Fruit fly (Drosophila melanogaster) whole organism, pupa: Measurements from ENCODE around the gene DCAF12.

Source experiments
- CG10348 ChIP-seq: fragments of 200-800 bp; sonication (Bioruptor generic); IDR thresholded peaks from 2 replicates; pipeline ENCODE4 v1.3.6; 2022; ENCODE audit warnings: missing biosample characterization, missing genetic modification characterization
- CG12605 ChIP-seq: fragments of 200-800 bp; sonication (Bioruptor generic); IDR thresholded peaks from 2 replicates; pipeline ENCODE4 v1.3.6; 2022; ENCODE audit warnings: missing biosample characterization, missing genetic modification characterization
- CG13204 ChIP-seq: fragments of 200-800 bp; sonication (Bioruptor generic); optimal IDR thresholded peaks from 2 replicates; lab custom pipeline; 2018; ENCODE audit warnings: missing biosample characterization, mild to moderate bottlenecking, missing genetic modification characterization, moderate library complexity
- CG14655 ChIP-seq: fragments of 200-800 bp; sonication (Bioruptor generic); optimal IDR thresholded peaks from 3 replicates; lab custom pipeline; 2017; ENCODE audit warnings: mild to moderate bottlenecking, missing biosample characterization, missing genetic modification reagents, missing genetic modification characterization
- CG15710 ChIP-seq: fragments of 200-800 bp; sonication (Bioruptor generic); optimal IDR thresholded peaks from 2 replicates; lab custom pipeline; 2018; ENCODE audit warnings: missing biosample characterization, mild to moderate bottlenecking, missing genetic modification characterization, moderate library complexity
- CG17806 ChIP-seq: fragments of 200-800 bp; sonication (Bioruptor generic); optimal IDR thresholded peaks from 2 replicates; lab custom pipeline; 2018; ENCODE audit warnings: missing biosample characterization, mild to moderate bottlenecking, missing genetic modification characterization, moderate library complexity
- CG32121 ChIP-seq: fragments of 200-800 bp; sonication (Bioruptor generic); IDR thresholded peaks from 2 replicates; pipeline ENCODE4 v1.3.6; 2022; ENCODE audit warnings: missing biosample characterization, missing genetic modification characterization
- CG34367 ChIP-seq: fragments of 200-800 bp; sonication (Bioruptor generic); optimal IDR thresholded peaks from 2 replicates; lab custom pipeline; 2018; ENCODE audit warnings: missing biosample characterization, mild to moderate bottlenecking, missing genetic modification characterization
- CG4496 ChIP-seq: fragments of 200-800 bp; sonication (Bioruptor generic); IDR thresholded peaks from 3 replicates; pipeline ENCODE4 v1.3.6; 2022; ENCODE audit warnings: missing biosample characterization, missing genetic modification characterization
- CG8159 ChIP-seq: fragments of 200-800 bp; sonication (Bioruptor generic); optimal IDR thresholded peaks from 3 replicates; lab custom pipeline; 2018; ENCODE audit warnings: missing biosample characterization, mild to moderate bottlenecking, missing genetic modification characterization, moderate library complexity
- CG8301 ChIP-seq: fragments of 200-800 bp; sonication (Bioruptor generic); optimal IDR thresholded peaks from 2 replicates; lab custom pipeline; 2018; ENCODE audit warnings: missing biosample characterization, mild to moderate bottlenecking, missing genetic modification characterization
- CG9948 ChIP-seq: fragments of 200-800 bp; sonication (Bioruptor generic); optimal IDR thresholded peaks from 2 replicates; lab custom pipeline; 2018; ENCODE audit warnings: missing biosample characterization, mild to moderate bottlenecking, missing genetic modification characterization, moderate library complexity
- D1 ChIP-seq: fragments of 200-800 bp; sonication (Bioruptor generic); optimal IDR thresholded peaks from 2 replicates; lab custom pipeline; 2018; ENCODE audit warnings: missing biosample characterization, mild to moderate bottlenecking, missing genetic modification characterization, moderate library complexity
- EcR ChIP-seq: fragments of 200-800 bp; sonication (Bioruptor generic); optimal IDR thresholded peaks from 3 replicates; lab custom pipeline; 2019; ENCODE audit warnings: missing biosample characterization, missing genetic modification characterization, mild to moderate bottlenecking, moderate library complexity, missing genetic modification reagents
- Ets98B ChIP-seq: fragments of 200-800 bp; sonication (Bioruptor generic); IDR thresholded peaks from 2 replicates; pipeline ENCODE4 v1.3.6; 2022; ENCODE audit warnings: missing biosample characterization, missing genetic modification characterization
- Pif1A ChIP-seq: fragments of 200-800 bp; sonication (Bioruptor generic); optimal IDR thresholded peaks from 3 replicates; lab custom pipeline; 2016; ENCODE audit warnings: missing biosample characterization, missing genetic modification characterization
- Pif1B ChIP-seq: fragments of 200-800 bp; sonication (Bioruptor generic); optimal IDR thresholded peaks from 3 replicates; lab custom pipeline; 2016; ENCODE audit warnings: missing biosample characterization, missing genetic modification characterization
- Snoo ChIP-seq: fragments of 200-800 bp; sonication (Bioruptor generic); optimal IDR thresholded peaks from 3 replicates; lab custom pipeline; 2017; ENCODE audit warnings: missing biosample characterization, mild to moderate bottlenecking, missing genetic modification characterization, inconsistent platforms
- fd96Ca ChIP-seq: fragments of 200-800 bp; sonication (Bioruptor generic); IDR thresholded peaks from 3 replicates; pipeline ENCODE4 v1.3.6; 2022; ENCODE audit warnings: missing biosample characterization, missing genetic modification characterization
- gl ChIP-seq: fragments of 200-800 bp; sonication (Bioruptor generic); optimal IDR thresholded peaks from 2 replicates; lab custom pipeline; 2018; ENCODE audit warnings: missing biosample characterization, mild to moderate bottlenecking, missing genetic modification characterization
- rn ChIP-seq: fragments of 200-800 bp; sonication (Bioruptor generic); IDR thresholded peaks from 2 replicates; pipeline ENCODE4 v1.3.6; 2022; ENCODE audit warnings: missing biosample characterization, missing genetic modification characterization

Gene DCAF12

DNA sequence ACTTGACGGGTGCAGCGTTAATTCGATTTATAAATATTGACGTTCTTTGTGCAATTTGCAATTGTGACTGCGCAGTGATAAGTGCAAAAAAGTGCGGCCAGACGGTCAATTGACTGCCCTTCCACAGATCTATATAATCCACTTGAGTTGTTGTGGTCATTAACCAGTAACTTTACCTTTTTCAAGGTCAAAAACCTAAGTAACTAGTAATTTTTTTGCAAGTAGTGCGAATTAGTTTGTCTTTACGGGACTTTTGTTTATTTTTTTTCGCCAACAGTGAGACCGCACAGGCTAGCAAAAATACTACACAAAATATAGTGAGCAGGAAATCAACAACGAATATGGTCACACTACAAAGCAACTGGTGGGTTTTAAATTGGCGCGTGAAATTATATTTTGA lies 42.2 kb downstream of the DCAF12 start, which contains the start of gene Tango9:
Gene Tango9, minus strand, starts transcription at position 280 of the 400 bp plus-strand sequence.
- TF ChIP-seq Ets98B (GFP tag; lab: Robert Waterston, UW), result peak; percentile 36; the same call in 1 of the 2 replicates
- TF ChIP-seq CG17806 (tag; lab: Kevin White, UChicago), result peak; percentile 11
- no peak for TF ChIP-seq Pif1A (GFP tag; lab: Kevin White, UChicago)
- TF ChIP-seq CG12605 (GFP tag; lab: Robert Waterston, UW), result peak; percentile 74
- peak; percentile 45 for TF ChIP-seq CG8159 (tag; lab: Kevin White, UChicago)
- TF ChIP-seq CG9948 (tag; lab: Kevin White, UChicago), result peak; percentile 23
- peak; percentile 63 for TF ChIP-seq gl (tag; lab: Kevin White, UChicago)
- no peak for TF ChIP-seq fd96Ca (GFP tag; lab: Robert Waterston, UW)
- peak; percentile 73 for TF ChIP-seq EcR (GFP tag; lab: Kevin White, UChicago)
- peak; percentile 68 for TF ChIP-seq Snoo
- no peak for TF ChIP-seq D1 (tag; lab: Kevin White, UChicago)
- TF ChIP-seq CG15710 (tag; lab: Kevin White, UChicago), result peak; percentile 5
- peak; percentile 41 for TF ChIP-seq CG34367 (tag; lab: Kevin White, UChicago)
- TF ChIP-seq, all 21 proteins: peak for 10

- TF ChIP-seq CG32121 (GFP tag; lab: Robert Waterston, UW) (no peak), EcR (GFP tag; lab: Kevin White, UChicago) (peak; percentile 24), Snoo (no peak)
These were observed 43.0 kb downstream of the DCAF12 start for dm6 chr3R:11973826-11974225.

DNA sequence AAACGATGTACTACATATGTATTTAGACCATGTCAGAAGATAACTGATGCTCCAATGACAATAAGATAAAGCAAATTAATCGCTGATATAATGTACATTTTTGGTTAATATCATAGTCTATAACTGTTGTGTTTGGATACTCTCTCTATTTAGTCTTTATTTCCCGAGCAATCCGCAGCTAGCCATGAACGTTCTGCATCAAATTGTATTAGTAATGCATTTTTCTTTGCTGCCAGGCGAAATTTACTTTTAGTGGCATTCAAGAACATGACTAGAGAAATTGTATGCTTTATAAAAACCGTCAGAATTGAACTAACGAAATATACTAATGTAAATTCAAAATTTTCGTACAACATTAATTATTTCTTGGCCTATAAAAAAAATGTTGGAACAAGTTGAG lies 45.4 kb downstream of the DCAF12 start, which contains the start of gene GC2:
Gene GC2, plus strand, starts transcription at position 301 of the 400 bp plus-strand sequence.
- TF ChIP-seq CG12605 (GFP tag; lab: Robert Waterston, UW), result no peak
- no peak for TF ChIP-seq CG8159 (tag; lab: Kevin White, UChicago)
- no peak for TF ChIP-seq CG13204
- no peak for TF ChIP-seq CG17806 (tag; lab: Kevin White, UChicago)
- TF ChIP-seq CG8301, result no peak
- no peak for TF ChIP-seq gl (tag; lab: Kevin White, UChicago)
- TF ChIP-seq rn, result no peak
- no peak for TF ChIP-seq Pif1A (GFP tag; lab: Kevin White, UChicago)
- TF ChIP-seq Snoo, result no peak
- no peak for TF ChIP-seq CG10348
- no peak for TF ChIP-seq fd96Ca (GFP tag; lab: Robert Waterston, UW)
- TF ChIP-seq CG14655, result no peak
- TF ChIP-seq Ets98B (GFP tag; lab: Robert Waterston, UW), result no peak
- TF ChIP-seq D1 (tag; lab: Kevin White, UChicago), result no peak
- no peak for TF ChIP-seq CG4496 (GFP tag; lab: Robert Waterston, UW)
- no peak for TF ChIP-seq EcR (GFP tag; lab: Kevin White, UChicago)
- TF ChIP-seq Pif1B (GFP tag; lab: Kevin White, UChicago), result no peak
- no peak for TF ChIP-seq CG32121 (GFP tag; lab: Robert Waterston, UW)

DNA sequence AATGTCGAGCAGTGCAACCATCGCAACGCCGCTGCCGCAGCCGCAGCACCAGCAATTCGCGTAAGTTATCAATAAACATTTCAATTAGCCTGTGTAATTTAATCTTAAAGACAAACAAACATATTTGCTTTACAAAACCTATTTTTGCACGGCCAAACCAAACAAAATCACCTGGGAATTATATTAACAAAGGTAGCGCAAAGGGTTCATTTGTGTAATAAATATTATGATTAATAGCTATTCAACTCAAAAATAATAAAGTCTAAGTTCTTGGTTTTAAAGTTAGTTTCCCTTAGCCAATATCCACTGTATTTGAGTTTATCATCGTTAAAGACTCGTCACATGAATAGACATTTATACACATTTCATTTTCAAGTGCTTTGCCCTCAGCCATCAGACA lies 47.6 kb downstream of the DCAF12 start:
- no peak for TF ChIP-seq Snoo
- peak; percentile 66 for TF ChIP-seq Ets98B (GFP tag; lab: Robert Waterston, UW)
- peak; percentile 16 for TF ChIP-seq CG8159 (tag; lab: Kevin White, UChicago)
- TF ChIP-seq CG14655, result no peak
- no peak for TF ChIP-seq CG10348
- no peak for TF ChIP-seq CG13204
- peak; percentile 17 for TF ChIP-seq CG17806 (tag; lab: Kevin White, UChicago)
- no peak for TF ChIP-seq fd96Ca (GFP tag; lab: Robert Waterston, UW)
- TF ChIP-seq CG32121 (GFP tag; lab: Robert Waterston, UW), result peak; percentile 71
- no peak for TF ChIP-seq rn
- peak; percentile 8 for TF ChIP-seq CG9948 (tag; lab: Kevin White, UChicago)
- no peak for TF ChIP-seq gl (tag; lab: Kevin White, UChicago)
- TF ChIP-seq D1 (tag; lab: Kevin White, UChicago), result no peak
- no peak for TF ChIP-seq Pif1A (GFP tag; lab: Kevin White, UChicago)
- peak; percentile 10 for TF ChIP-seq Pif1B (GFP tag; lab: Kevin White, UChicago)
- TF ChIP-seq CG4496 (GFP tag; lab: Robert Waterston, UW), result peak; percentile 45; the same call in 1 of the 3 replicates
- TF ChIP-seq CG8301, result peak; percentile 59
- TF ChIP-seq EcR (GFP tag; lab: Kevin White, UChicago), result no peak
- 0 out of 2 replicates have a peak, but pooled peaks have one; percentile 22 for TF ChIP-seq CG12605 (GFP tag; lab: Robert Waterston, UW)
- TF ChIP-seq CG15710 (tag; lab: Kevin White, UChicago), result peak; percentile 21
- no peak for TF ChIP-seq CG34367 (tag; lab: Kevin White, UChicago)
- TF ChIP-seq, all 21 proteins: peak for 10

DNA sequence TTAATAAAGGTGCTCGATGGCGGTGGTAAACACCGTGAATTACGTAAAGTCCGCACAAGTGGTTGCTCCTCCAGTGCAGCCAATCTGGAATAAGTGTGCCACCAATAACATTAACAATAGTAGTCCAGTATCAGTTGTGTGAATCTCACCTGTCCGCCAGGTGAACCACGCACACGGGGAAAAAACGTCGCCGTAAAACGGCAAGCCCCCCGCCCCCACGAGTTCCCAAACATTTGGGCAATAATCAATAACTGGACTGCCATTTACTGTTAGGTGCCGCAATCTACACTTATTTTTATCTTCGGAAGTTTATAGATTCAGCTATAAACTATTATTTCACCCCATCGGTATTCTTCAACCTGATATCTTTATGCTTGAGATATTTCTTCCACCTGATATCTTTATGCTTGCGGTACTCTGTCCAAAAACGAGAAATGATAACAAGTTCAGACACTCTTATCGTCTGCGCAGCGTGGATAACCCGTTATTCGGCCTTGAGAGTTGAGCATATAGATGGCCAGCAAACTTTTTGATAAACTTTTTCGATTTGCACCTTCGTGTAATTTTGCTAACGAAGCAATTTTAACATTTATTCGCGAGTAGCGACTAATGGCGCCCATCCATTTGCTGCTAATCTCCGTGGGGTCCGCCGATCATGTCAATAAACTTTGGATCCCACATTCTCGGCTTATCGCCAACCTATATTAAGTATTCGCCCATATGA lies 48.6 kb downstream of the DCAF12 start:
- TF ChIP-seq Ets98B (GFP tag; lab: Robert Waterston, UW) (no peak), CG12605 (GFP tag; lab: Robert Waterston, UW) (no peak), CG9948 (tag; lab: Kevin White, UChicago) (no peak), Pif1A (GFP tag; lab: Kevin White, UChicago) (no peak), rn (no peak), CG17806 (tag; lab: Kevin White, UChicago) (no peak), EcR (GFP tag; lab: Kevin White, UChicago) (peak; percentile 84)
